Fruit fly (Drosophila melanogaster) Kc167 (cell line): ENCODE data around the gene loj.

Experiments used
- insv ChIP-seq: fragments of >200 bp; optimal IDR thresholded peaks from 3 replicates; lab custom pipeline; 2018; ENCODE audit warnings: missing external identifiers
- psq ChIP-seq: fragments of >200 bp; optimal IDR thresholded peaks from 2 replicates; lab custom pipeline; 2017; ENCODE audit warnings: missing external identifiers

DNA sequence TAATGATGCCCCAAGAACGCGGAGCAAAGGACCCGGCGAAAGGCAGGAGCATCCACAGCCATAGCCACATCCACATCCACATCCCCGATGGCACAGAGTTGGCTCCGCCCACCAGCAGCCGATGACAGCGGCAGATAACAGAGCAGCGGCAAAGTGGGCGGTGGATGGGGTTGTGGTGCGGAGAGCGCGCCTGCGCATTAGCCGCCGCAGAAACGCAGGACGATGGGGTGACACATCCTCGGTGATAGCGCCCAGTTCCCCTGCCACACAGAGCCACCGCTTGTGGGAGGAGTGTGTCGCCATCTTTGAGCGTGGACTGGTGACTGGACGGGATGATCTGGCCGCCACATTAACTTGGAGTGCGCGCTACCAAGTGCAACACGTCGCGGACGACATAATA is 2.5 kb downstream of the loj start, which contains the start of gene Ets65A:
- TF ChIP-seq psq (lab: Kevin White, UChicago) (no peak), insv (lab: Kevin White, UChicago) (no peak)
